Worm (Caenorhabditis elegans) whole organism, L2 larva: ENCODE measurements around the gene ZK1307.2.
A peak's percentile ranks its signal among the peaks of the same experiment; 100 is the strongest.

Source experiments
- C34F6.9 ChIP-seq: fragments of 150-350 bp; optimal IDR thresholded peaks from 2 replicates; lab custom pipeline; 2014; ENCODE audit warnings: missing biosample characterization, missing genetic modification characterization
- F13H6.1 ChIP-seq: sonication (generic microtip); optimal IDR thresholded peaks from 2 replicates; lab custom pipeline; 2016; ENCODE audit warnings: missing genetic modification characterization, missing compliant biosample characterization
- R02D3.7 ChIP-seq: fragments of 150-350 bp; optimal IDR thresholded peaks from 2 replicates; lab custom pipeline; 2014; ENCODE audit warnings: missing biosample characterization, missing genetic modification characterization
- Y55F3AM.14 ChIP-seq: fragments of 200-800 bp; sonication (Bioruptor generic); optimal IDR thresholded peaks from 2 replicates; lab custom pipeline; 2018; ENCODE audit warnings: mild to moderate bottlenecking, missing genetic modification characterization, missing compliant biosample characterization
- ZK546.5 ChIP-seq: sonication (generic microtip); optimal IDR thresholded peaks from 2 replicates; lab custom pipeline; 2017; ENCODE audit warnings: missing biosample characterization, missing genetic modification characterization
- alr-1 ChIP-seq: fragments of 150-350 bp; optimal IDR thresholded peaks from 2 replicates; lab custom pipeline; 2014; ENCODE audit warnings: missing biosample characterization, missing genetic modification characterization
- aly-2 ChIP-seq: fragments of 150-350 bp; optimal IDR thresholded peaks from 2 replicates; lab custom pipeline; 2014; ENCODE audit warnings: missing biosample characterization, missing genetic modification characterization
- ama-1 ChIP-seq: fragments of 150-350 bp; optimal IDR thresholded peaks from 2 replicates; lab custom pipeline; 2018; ENCODE audit warnings: inconsistent platforms
- blmp-1 ChIP-seq: sonication (generic microtip); optimal IDR thresholded peaks from 2 replicates; lab custom pipeline; 2017; ENCODE audit warnings: missing genetic modification characterization, mild to moderate bottlenecking, missing compliant biosample characterization, antibody characterized with exemption, moderate library complexity; ENCODE audit not compliant: insufficient read depth
- ceh-16 ChIP-seq: fragments of 150-350 bp; optimal IDR thresholded peaks from 2 replicates; lab custom pipeline; 2014; ENCODE audit warnings: missing biosample characterization, missing genetic modification characterization
- ceh-82 ChIP-seq: fragments of 150-350 bp; optimal IDR thresholded peaks from 2 replicates; lab custom pipeline; 2014; ENCODE audit warnings: missing biosample characterization, missing genetic modification characterization
- crh-2 ChIP-seq: sonication (generic microtip); optimal IDR thresholded peaks from 2 replicates; lab custom pipeline; 2017; ENCODE audit warnings: missing biosample characterization, missing genetic modification characterization
- dmd-4 ChIP-seq: sonication (generic microtip); optimal IDR thresholded peaks from 2 replicates; lab custom pipeline; 2017; ENCODE audit warnings: missing biosample characterization, missing genetic modification characterization
- egl-27 ChIP-seq: sonication (generic microtip); optimal IDR thresholded peaks from 3 replicates; lab custom pipeline; 2017; ENCODE audit warnings: missing biosample characterization, missing genetic modification reagents, missing genetic modification characterization
- elt-1 ChIP-seq: fragments of 150-350 bp; optimal IDR thresholded peaks from 2 replicates; lab custom pipeline; 2014; ENCODE audit warnings: missing biosample characterization, missing genetic modification characterization
- elt-3 ChIP-seq: sonication (generic microtip); optimal IDR thresholded peaks from 2 replicates; lab custom pipeline; 2017; ENCODE audit warnings: missing biosample characterization, missing genetic modification characterization
- fos-1 ChIP-seq: fragments of 150-350 bp; optimal IDR thresholded peaks from 2 replicates; lab custom pipeline; 2014; ENCODE audit warnings: missing biosample characterization, missing genetic modification characterization
- gmeb-1 ChIP-seq: fragments of 150-350 bp; optimal IDR thresholded peaks from 2 replicates; lab custom pipeline; 2014; ENCODE audit warnings: missing biosample characterization, missing genetic modification characterization
- lin-11 ChIP-seq: fragments of 150-350 bp; sonication (generic microtip); optimal IDR thresholded peaks from 2 replicates; lab custom pipeline; 2014; ENCODE audit warnings: missing biosample characterization, missing genetic modification characterization, inconsistent platforms, mixed read lengths
- lin-13 ChIP-seq: fragments of 150-350 bp; optimal IDR thresholded peaks from 2 replicates; lab custom pipeline; 2014; ENCODE audit warnings: missing biosample characterization, missing genetic modification reagents, missing genetic modification characterization
- lin-39 ChIP-seq: fragments of 150-350 bp; optimal IDR thresholded peaks from 2 replicates; lab custom pipeline; 2014; ENCODE audit warnings: missing biosample characterization, missing genetic modification reagents, missing genetic modification characterization
- lsy-2 ChIP-seq, 2 experiments: fragments of 150-350 bp in 1 of 2; sonication (generic microtip) in 1 of 2; optimal IDR thresholded peaks; 2 replicates each; lab custom pipeline; 2014 to 2017; ENCODE audit warnings: missing biosample characterization in 2 of 2, missing genetic modification characterization in 2 of 2
- mab-5 ChIP-seq: fragments of 150-350 bp; optimal IDR thresholded peaks from 2 replicates; lab custom pipeline; 2014; ENCODE audit warnings: missing biosample characterization, missing genetic modification characterization
- mbf-1 ChIP-seq: sonication (generic microtip); optimal IDR thresholded peaks from 2 replicates; lab custom pipeline; 2017; ENCODE audit warnings: missing biosample characterization, missing genetic modification characterization
- mdl-1 ChIP-seq, 2 experiments: fragments of 150-350 bp in 1 of 2; sonication (generic microtip) in 1 of 2; optimal IDR thresholded peaks; 2 replicates each; lab custom pipeline; 2017; ENCODE audit warnings: missing biosample characterization in 2 of 2, missing genetic modification characterization in 2 of 2
- nhr-10 ChIP-seq: sonication (generic microtip); optimal IDR thresholded peaks from 2 replicates; lab custom pipeline; 2017; ENCODE audit warnings: missing biosample characterization, missing genetic modification characterization
- nhr-11 ChIP-seq: fragments of 150-350 bp; optimal IDR thresholded peaks from 2 replicates; lab custom pipeline; 2014; ENCODE audit warnings: missing biosample characterization, missing genetic modification characterization
- nhr-129 ChIP-seq: fragments of 150-350 bp; optimal IDR thresholded peaks from 2 replicates; lab custom pipeline; 2014; ENCODE audit warnings: missing biosample characterization, missing genetic modification characterization
- nhr-21 ChIP-seq: fragments of 150-350 bp; optimal IDR thresholded peaks from 2 replicates; lab custom pipeline; 2014; ENCODE audit warnings: missing biosample characterization, missing genetic modification characterization
- nhr-23 ChIP-seq: fragments of 150-350 bp; optimal IDR thresholded peaks from 2 replicates; lab custom pipeline; 2014; ENCODE audit warnings: missing biosample characterization, missing genetic modification reagents, missing genetic modification characterization
- nhr-237 ChIP-seq: fragments of 150-350 bp; optimal IDR thresholded peaks from 2 replicates; lab custom pipeline; 2014; ENCODE audit warnings: missing biosample characterization, missing genetic modification characterization
- nhr-25 ChIP-seq: fragments of 150-350 bp; sonication (generic microtip); optimal IDR thresholded peaks from 3 replicates; lab custom pipeline; 2014; ENCODE audit warnings: missing biosample characterization, missing genetic modification characterization
- nhr-6 ChIP-seq: fragments of 150-350 bp; optimal IDR thresholded peaks from 2 replicates; lab custom pipeline; 2014; ENCODE audit warnings: missing biosample characterization, missing genetic modification characterization
- nhr-77 ChIP-seq: fragments of 150-350 bp; optimal IDR thresholded peaks from 2 replicates; lab custom pipeline; 2014; ENCODE audit warnings: missing biosample characterization, missing genetic modification characterization
- peb-1 ChIP-seq: fragments of 150-350 bp; optimal IDR thresholded peaks from 2 replicates; lab custom pipeline; 2014; ENCODE audit warnings: missing biosample characterization, missing genetic modification characterization
- sem-4 ChIP-seq: fragments of 150-350 bp; optimal IDR thresholded peaks from 2 replicates; lab custom pipeline; 2014; ENCODE audit warnings: missing biosample characterization, missing genetic modification reagents, missing genetic modification characterization
- skn-1 ChIP-seq: sonication (generic microtip); optimal IDR thresholded peaks from 2 replicates; lab custom pipeline; 2017; ENCODE audit warnings: missing biosample characterization, missing genetic modification characterization
- sma-3 ChIP-seq: sonication (generic microtip); optimal IDR thresholded peaks from 2 replicates; lab custom pipeline; 2016; ENCODE audit warnings: missing genetic modification reagents, missing genetic modification characterization, missing compliant biosample characterization
- sma-9 ChIP-seq, 2 experiments: fragments of 150-350 bp in 1 of 2; sonication (generic microtip) in 1 of 2; optimal IDR thresholded peaks; 2 replicates each; lab custom pipeline; 2014 to 2016; ENCODE audit warnings: missing genetic modification characterization in 2 of 2, mild to moderate bottlenecking in 1 of 2, missing biosample characterization in 1 of 2, missing compliant biosample characterization in 1 of 2, missing genetic modification reagents in 1 of 2, moderate library complexity in 1 of 2
- snpc-4 ChIP-seq: fragments of 150-350 bp; optimal IDR thresholded peaks from 2 replicates; lab custom pipeline; 2014; ENCODE audit warnings: missing biosample characterization, missing genetic modification characterization
- unc-39 ChIP-seq: fragments of 150-350 bp; optimal IDR thresholded peaks from 2 replicates; lab custom pipeline; 2014; ENCODE audit warnings: missing biosample characterization, missing genetic modification characterization
- unc-55 ChIP-seq: fragments of 150-350 bp; sonication (generic microtip); optimal IDR thresholded peaks from 3 replicates; lab custom pipeline; 2014; ENCODE audit warnings: missing biosample characterization, missing genetic modification reagents, missing genetic modification characterization
- unc-62 ChIP-seq: fragments of 150-350 bp; optimal IDR thresholded peaks from 2 replicates; lab custom pipeline; 2014; ENCODE audit warnings: missing biosample characterization, missing genetic modification reagents, missing genetic modification characterization
- zag-1 ChIP-seq: fragments of 150-350 bp; optimal IDR thresholded peaks from 2 replicates; lab custom pipeline; 2014; ENCODE audit warnings: missing biosample characterization, missing genetic modification characterization
- ztf-1 ChIP-seq: fragments of 200-800 bp; sonication (Bioruptor generic); conservative IDR thresholded peaks from 2 replicates; pipeline ENCODE4 v1.3.6; 2022; ENCODE audit warnings: missing genetic modification characterization, missing compliant biosample characterization
- ztf-11 ChIP-seq: sonication (generic microtip); optimal IDR thresholded peaks from 2 replicates; lab custom pipeline; 2017; ENCODE audit warnings: missing biosample characterization, missing genetic modification characterization
- ztf-4 ChIP-seq: fragments of 150-350 bp; optimal IDR thresholded peaks from 2 replicates; lab custom pipeline; 2014; ENCODE audit warnings: missing biosample characterization, missing genetic modification characterization

ZK1307.2 gene

DNA sequence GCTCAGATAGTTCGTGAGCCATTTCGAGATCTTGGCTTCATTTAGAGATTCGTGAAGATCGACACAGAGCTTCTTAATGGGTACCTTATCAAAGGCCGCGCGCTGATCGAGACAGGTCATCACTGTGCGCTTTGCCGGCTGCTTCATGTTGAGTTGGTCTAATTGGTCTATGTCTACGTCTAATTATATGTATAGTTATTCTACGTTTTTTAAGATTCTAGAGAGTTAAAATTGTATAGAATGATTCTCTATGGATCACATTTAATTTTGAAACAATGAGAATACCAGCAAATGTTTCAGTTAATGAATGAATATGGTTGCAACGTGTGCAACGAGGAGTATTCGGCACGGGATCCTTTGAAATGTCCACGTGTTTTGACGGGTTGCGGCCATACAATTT, 20.9 kb upstream of the ZK1307.2 start, which contains the start of gene arc-1:
TSS of gene arc-1 (plus strand) at position 301 of the 400 bp plus-strand sequence.
- TF ChIP-seq crh-2 (tag; lab: Kevin White, UChicago) (no peak), gmeb-1 (tag; lab: Kevin White, UChicago) (no peak), dmd-4 (tag; lab: Kevin White, UChicago) (no peak), ceh-16 (tag; lab: Kevin White, UChicago) (no peak), nhr-11 (tag; lab: Kevin White, UChicago) (no peak), ztf-1 (GFP tag; lab: Robert Waterston, UW) (no peak), sma-3 (GFP tag; lab: Kevin White, UChicago) (no peak), ztf-4 (tag; lab: Kevin White, UChicago) (no peak), skn-1 (tag; lab: Kevin White, UChicago) (no peak), mdl-1 (tag; optimal IDR thresholded peaks at IDR 0.05; lab: Kevin White, UChicago) (no peak), nhr-77 (tag; lab: Kevin White, UChicago) (no peak), lin-11 (tag; lab: Kevin White, UChicago) (no peak), egl-27 (tag; lab: Kevin White, UChicago) (no peak), Y55F3AM.14 (GFP tag; lab: Kevin White, UChicago) (no peak), ztf-11 (tag; lab: Kevin White, UChicago) (no peak), mab-5 (tag; lab: Kevin White, UChicago) (no peak), R02D3.7 (tag; lab: Kevin White, UChicago) (no peak), lin-39 (tag; lab: Kevin White, UChicago) (no peak)

DNA sequence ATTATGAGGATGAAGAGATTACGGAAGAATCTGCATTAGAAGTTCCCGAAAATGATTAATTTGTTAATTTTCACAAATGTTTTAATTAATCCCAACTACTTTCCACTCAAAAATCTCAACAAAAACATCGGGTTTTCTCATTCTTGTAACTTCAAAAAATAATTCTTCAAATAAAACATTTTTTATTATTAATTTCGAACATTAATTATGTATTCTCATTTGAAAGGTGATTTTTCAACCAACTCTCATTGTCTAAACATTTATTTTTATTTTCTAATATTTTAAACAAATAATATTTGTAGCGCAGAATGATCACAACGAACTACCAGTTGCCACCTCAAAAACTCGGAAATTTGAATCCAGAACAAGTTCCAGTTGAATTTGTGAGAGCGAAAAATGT, 17.6 kb upstream of the ZK1307.2 start, which contains the start of gene ZK1320.7:
TSS of gene ZK1320.7 (plus strand) at position 301 of the 400 bp plus-strand sequence.
- TF ChIP-seq sem-4, result no peak

DNA sequence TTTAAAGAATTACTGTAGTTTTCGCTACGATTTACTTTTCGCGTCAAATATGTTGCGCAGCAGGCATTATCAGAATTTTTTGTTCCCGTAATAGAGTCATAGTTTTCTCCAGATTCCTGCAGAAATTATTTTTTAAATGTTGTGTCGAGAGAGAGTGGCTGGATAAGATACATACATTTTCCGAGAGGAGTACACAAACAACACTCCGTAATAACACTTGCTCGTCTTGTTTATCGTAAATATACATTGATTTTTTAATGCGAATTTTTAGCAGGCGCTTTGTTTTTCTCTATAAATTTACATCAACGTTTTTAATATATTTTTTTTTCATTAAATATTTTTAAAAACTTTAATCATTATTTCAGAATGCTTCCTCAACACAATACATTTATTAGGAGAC, 15.2 kb upstream of the ZK1307.2 start, which contains the start of gene taf-8:
TSS of gene taf-8 (plus strand) at position 360 of the 400 bp plus-strand sequence.
- TF ChIP-seq skn-1 (tag; lab: Kevin White, UChicago), result no peak
- no peak for TF ChIP-seq nhr-25 (tag; lab: Kevin White, UChicago)
- TF ChIP-seq lin-11 (tag; lab: Kevin White, UChicago), result no peak
- no peak for TF ChIP-seq mbf-1 (tag; lab: Kevin White, UChicago)
- TF ChIP-seq dmd-4 (tag; lab: Kevin White, UChicago), result no peak
- peak; percentile 22 for TF ChIP-seq nhr-129 (tag; lab: Kevin White, UChicago)
- no peak for TF ChIP-seq nhr-11 (tag; lab: Kevin White, UChicago)
- TF ChIP-seq sma-9 (GFP tag; optimal IDR thresholded peaks at IDR 0.05; lab: Kevin White, UChicago), result peak; percentile 49
- TF ChIP-seq sma-9 (tag; optimal IDR thresholded peaks at IDR 0.05; lab: Kevin White, UChicago), result no peak
- TF ChIP-seq ztf-11 (tag; lab: Kevin White, UChicago), result no peak
- TF ChIP-seq mab-5 (tag; lab: Kevin White, UChicago), result peak; percentile 7
- no peak for TF ChIP-seq peb-1 (tag; lab: Kevin White, UChicago)
- no peak for TF ChIP-seq elt-1
- TF ChIP-seq ceh-82 (tag; lab: Kevin White, UChicago), result no peak
- TF ChIP-seq nhr-237 (tag; lab: Kevin White, UChicago), result no peak
- no peak for TF ChIP-seq elt-3
- TF ChIP-seq nhr-6 (tag; lab: Kevin White, UChicago), result no peak
- TF ChIP-seq snpc-4 (tag; lab: Kevin White, UChicago), result no peak
- TF ChIP-seq zag-1, result no peak
- TF ChIP-seq C34F6.9 (tag; lab: Kevin White, UChicago), result peak; percentile 78
- no peak for TF ChIP-seq fos-1
- no peak for TF ChIP-seq lin-39 (tag; lab: Kevin White, UChicago)
- no peak for TF ChIP-seq aly-2
- TF ChIP-seq unc-55 (GFP tag; lab: Kevin White, UChicago), result peak; percentile 83
- TF ChIP-seq ama-1 (lab: Kevin White, UChicago), result no peak
- TF ChIP-seq blmp-1 (tag; lab: Kevin White, UChicago), result no peak
- TF ChIP-seq egl-27 (tag; lab: Kevin White, UChicago), result no peak
- no peak for TF ChIP-seq nhr-77 (tag; lab: Kevin White, UChicago)
- peak; percentile 67 for TF ChIP-seq crh-2 (tag; lab: Kevin White, UChicago)
- no peak for TF ChIP-seq ztf-1 (GFP tag; lab: Robert Waterston, UW)
- no peak for TF ChIP-seq ceh-16 (tag; lab: Kevin White, UChicago)
- no peak for TF ChIP-seq unc-62 (GFP tag; lab: Kevin White, UChicago)
- peak; percentile 5 to 85 for TF ChIP-seq lsy-2 (tag; optimal IDR thresholded peaks at IDR 0.05; lab: Kevin White, UChicago)
- TF ChIP-seq ztf-4 (tag; lab: Kevin White, UChicago), result no peak
- TF ChIP-seq sem-4, result no peak
- TF ChIP-seq ZK546.5 (tag; lab: Kevin White, UChicago), result no peak
- TF ChIP-seq nhr-10 (tag; lab: Kevin White, UChicago), result no peak
- peak; percentile 86 for TF ChIP-seq R02D3.7 (tag; lab: Kevin White, UChicago)
- no peak for TF ChIP-seq unc-39 (tag; lab: Kevin White, UChicago)
- TF ChIP-seq F13H6.1 (tag; lab: Kevin White, UChicago), result no peak
- TF ChIP-seq lin-13 (GFP tag; lab: Kevin White, UChicago), result peak; percentile 38
- peak; percentile 63 for TF ChIP-seq gmeb-1 (tag; lab: Kevin White, UChicago)
- TF ChIP-seq mdl-1 (tag; optimal IDR thresholded peaks at IDR 0.05; lab: Kevin White, UChicago), result no peak
- no peak for TF ChIP-seq alr-1 (tag; lab: Kevin White, UChicago)
- no peak for TF ChIP-seq nhr-23 (tag; lab: Kevin White, UChicago)
- TF ChIP-seq Y55F3AM.14 (GFP tag; lab: Kevin White, UChicago), result no peak
- peak; percentile 26 for TF ChIP-seq nhr-21 (tag; lab: Kevin White, UChicago)
